Fruit fly (Drosophila melanogaster): ENCODE results near the gene Grip163.

- no peak for TF ChIP-seq lmd (GFP tag; IDR thresholded peaks at IDR 0.05)
- no peak for TF ChIP-seq NFAT (GFP tag; IDR thresholded peaks at IDR 0.05)
- TF ChIP-seq Oli (tag; optimal IDR thresholded peaks at IDR 0.05) = no peak
- no peak for TF ChIP-seq Hsf (GFP tag; optimal IDR thresholded peaks at IDR 0.05)
- TF ChIP-seq klu (GFP tag; IDR thresholded peaks at IDR 0.05) = no peak
- no peak for TF ChIP-seq CG14667 (GFP tag; IDR thresholded peaks at IDR 0.05)
These were observed 10.0 kb upstream of the Grip163 start for dm6 chr3L:12007945-12008344.
